Worm (Caenorhabditis elegans) whole organism, mixed stage, embryonic: ENCODE results near the gene coq-5.

Experiments
- M03D4.4 ChIP-seq: sonication (generic microtip); optimal IDR thresholded peaks from 2 replicates; lab custom pipeline; 2017; ENCODE audit warnings: mild to moderate bottlenecking, missing genetic modification characterization, missing compliant biosample characterization
- bed-3 ChIP-seq: fragments of 200-800 bp; sonication (Bioruptor generic); optimal IDR thresholded peaks from 3 replicates; lab custom pipeline; 2018; ENCODE audit warnings: mild to moderate bottlenecking, missing genetic modification characterization, moderate library complexity, missing compliant biosample characterization
- blmp-1 ChIP-seq: fragments of 150-350 bp; optimal IDR thresholded peaks from 2 replicates; lab custom pipeline; 2014; ENCODE audit warnings: missing biosample characterization, missing genetic modification characterization
- ceh-43 ChIP-seq: fragments of 200-800 bp; sonication (Bioruptor generic); optimal IDR thresholded peaks from 2 replicates; lab custom pipeline; 2018; ENCODE audit warnings: mild to moderate bottlenecking, missing genetic modification characterization, moderate library complexity, missing compliant biosample characterization
- ceh-83 ChIP-seq: fragments of 200-800 bp; sonication (Bioruptor generic); optimal IDR thresholded peaks from 2 replicates; lab custom pipeline; 2018; ENCODE audit warnings: mild to moderate bottlenecking, missing genetic modification characterization, missing compliant biosample characterization
- ces-1 ChIP-seq: fragments of 150-350 bp; optimal IDR thresholded peaks from 2 replicates; lab custom pipeline; 2014; ENCODE audit warnings: missing biosample characterization, missing genetic modification reagents, missing genetic modification characterization
- cnd-1 ChIP-seq: fragments of 200-800 bp; sonication (Bioruptor generic); optimal IDR thresholded peaks from 2 replicates; lab custom pipeline; 2018; ENCODE audit warnings: mild to moderate bottlenecking, missing genetic modification characterization, missing compliant biosample characterization
- drap-1 ChIP-seq: fragments of 200-800 bp; sonication (Bioruptor generic); optimal IDR thresholded peaks from 3 replicates; lab custom pipeline; 2018; ENCODE audit warnings: mild to moderate bottlenecking, missing genetic modification characterization, missing compliant biosample characterization
- elt-1 ChIP-seq: sonication (generic microtip); optimal IDR thresholded peaks from 2 replicates; lab custom pipeline; 2017; ENCODE audit warnings: missing genetic modification characterization, mild to moderate bottlenecking, missing compliant biosample characterization, antibody characterized with exemption, moderate library complexity, borderline replicate concordance; ENCODE audit not compliant: insufficient read depth
- elt-3 ChIP-seq: fragments of 150-350 bp; optimal IDR thresholded peaks from 2 replicates; lab custom pipeline; 2014; ENCODE audit warnings: missing biosample characterization, missing genetic modification characterization
- flh-1 ChIP-seq: fragments of 200-800 bp; sonication (Bioruptor generic); optimal IDR thresholded peaks from 2 replicates; lab custom pipeline; 2018; ENCODE audit warnings: mild to moderate bottlenecking, missing genetic modification characterization, moderate library complexity, missing compliant biosample characterization
- ham-2 ChIP-seq: fragments of 200-800 bp; sonication (Bioruptor generic); optimal IDR thresholded peaks from 2 replicates; lab custom pipeline; 2018; ENCODE audit warnings: mild to moderate bottlenecking, missing genetic modification characterization, missing compliant biosample characterization
- hlh-1 ChIP-seq: fragments of 150-350 bp; optimal IDR thresholded peaks from 2 replicates; lab custom pipeline; 2014; ENCODE audit warnings: missing biosample characterization, missing genetic modification reagents, missing genetic modification characterization
- lin-13 ChIP-seq: fragments of 150-350 bp; optimal IDR thresholded peaks from 2 replicates; lab custom pipeline; 2014; ENCODE audit warnings: missing biosample characterization, missing genetic modification characterization
- lin-32 ChIP-seq: fragments of 200-800 bp; sonication (Bioruptor generic); optimal IDR thresholded peaks from 2 replicates; lab custom pipeline; 2018; ENCODE audit warnings: mild to moderate bottlenecking, missing genetic modification characterization, missing compliant biosample characterization
- lsy-2 ChIP-seq: fragments of 150-350 bp; optimal IDR thresholded peaks from 2 replicates; lab custom pipeline; 2014; ENCODE audit warnings: missing biosample characterization, missing genetic modification characterization
- mab-5 ChIP-seq: fragments of 150-350 bp; optimal IDR thresholded peaks from 2 replicates; lab custom pipeline; 2014; ENCODE audit warnings: missing biosample characterization, missing genetic modification characterization
- mep-1 ChIP-seq: fragments of 150-350 bp; optimal IDR thresholded peaks from 2 replicates; lab custom pipeline; 2017; ENCODE audit warnings: missing biosample characterization, missing genetic modification reagents, missing genetic modification characterization, inconsistent platforms
- mls-2 ChIP-seq: sonication (generic microtip); optimal IDR thresholded peaks from 2 replicates; lab custom pipeline; 2016; ENCODE audit warnings: mild to moderate bottlenecking, missing genetic modification characterization, moderate library complexity, missing compliant biosample characterization
- nhr-12 ChIP-seq: fragments of 150-350 bp; optimal IDR thresholded peaks from 2 replicates; lab custom pipeline; 2014; ENCODE audit warnings: missing biosample characterization, missing genetic modification characterization
- nhr-237 ChIP-seq: fragments of 150-350 bp; optimal IDR thresholded peaks from 2 replicates; lab custom pipeline; 2014; ENCODE audit warnings: missing biosample characterization, missing genetic modification characterization
- nhr-28 ChIP-seq: fragments of 150-350 bp; optimal IDR thresholded peaks from 2 replicates; lab custom pipeline; 2014; ENCODE audit warnings: missing biosample characterization, missing genetic modification characterization
- nhr-76 ChIP-seq: sonication (generic microtip); optimal IDR thresholded peaks from 2 replicates; lab custom pipeline; 2017; ENCODE audit warnings: missing biosample characterization, missing genetic modification characterization
- pha-4 ChIP-seq: fragments of 150-350 bp; optimal IDR thresholded peaks from 2 replicates; lab custom pipeline; 2018; ENCODE audit warnings: missing biosample characterization, missing genetic modification reagents, missing genetic modification characterization
- sem-2 ChIP-seq: fragments of 200-800 bp; sonication (Bioruptor generic); optimal IDR thresholded peaks from 2 replicates; lab custom pipeline; 2018; ENCODE audit warnings: mild to moderate bottlenecking, missing genetic modification characterization, missing compliant biosample characterization
- snpc-4 ChIP-seq: fragments of 150-350 bp; optimal IDR thresholded peaks from 2 replicates; lab custom pipeline; 2014; ENCODE audit warnings: missing biosample characterization, missing genetic modification characterization
- sptf-1 ChIP-seq: sonication (generic microtip); optimal IDR thresholded peaks from 2 replicates; lab custom pipeline; 2017; ENCODE audit warnings: mild to moderate bottlenecking, missing genetic modification characterization, moderate library complexity, missing compliant biosample characterization
- tbx-8 ChIP-seq: fragments of 200-800 bp; sonication (Bioruptor generic); optimal IDR thresholded peaks from 2 replicates; lab custom pipeline; 2018; ENCODE audit warnings: mild to moderate bottlenecking, missing genetic modification characterization, moderate library complexity, missing compliant biosample characterization
- unc-120 ChIP-seq: sonication (generic microtip); optimal IDR thresholded peaks from 2 replicates; lab custom pipeline; 2017; ENCODE audit warnings: missing genetic modification characterization, missing compliant biosample characterization; ENCODE audit not compliant: poor library complexity, severe bottlenecking
- unc-39 ChIP-seq: fragments of 150-350 bp; optimal IDR thresholded peaks from 2 replicates; lab custom pipeline; 2014; ENCODE audit warnings: missing biosample characterization, missing genetic modification characterization
- unc-62 ChIP-seq: fragments of 150-350 bp; optimal IDR thresholded peaks from 2 replicates; lab custom pipeline; 2014; ENCODE audit warnings: missing biosample characterization, missing genetic modification reagents, missing genetic modification characterization
- zip-8 ChIP-seq: fragments of 150-350 bp; optimal IDR thresholded peaks from 2 replicates; lab custom pipeline; 2014; ENCODE audit warnings: missing biosample characterization, missing genetic modification characterization

Gene coq-5

ce11 chrIII:7834848-7835247 is 23.4 kb downstream of the coq-5 start:
- TF ChIP-seq ceh-83 (GFP tag; lab: Kevin White, UChicago) (no peak), mab-5 (tag; lab: Kevin White, UChicago) (no peak), zip-8 (tag; lab: Kevin White, UChicago) (no peak), lin-32 (GFP tag; lab: Kevin White, UChicago) (no peak), pha-4 (tag; lab: Kevin White, UChicago) (no peak), nhr-28 (tag; lab: Kevin White, UChicago) (no peak), nhr-12 (tag; lab: Kevin White, UChicago) (no peak), cnd-1 (tag; lab: Kevin White, UChicago) (no peak), M03D4.4 (tag; lab: Kevin White, UChicago) (no peak), elt-3 (tag; lab: Kevin White, UChicago) (no peak), lsy-2 (tag; lab: Kevin White, UChicago) (no peak), bed-3 (no peak), ces-1 (GFP tag; lab: Kevin White, UChicago) (no peak), drap-1 (GFP tag; lab: Kevin White, UChicago) (no peak), snpc-4 (tag; lab: Kevin White, UChicago) (no peak), nhr-237 (tag; lab: Kevin White, UChicago) (no peak), elt-1 (tag; lab: Kevin White, UChicago) (no peak), unc-120 (tag; lab: Kevin White, UChicago) (no peak), flh-1 (no peak), tbx-8 (GFP tag; lab: Kevin White, UChicago) (no peak)

ce11 chrIII:7832473-7832872 is 25.8 kb downstream of the coq-5 start:
- TF ChIP-seq lin-13 (tag; lab: Kevin White, UChicago) (no peak), nhr-12 (tag; lab: Kevin White, UChicago) (no peak), M03D4.4 (tag; lab: Kevin White, UChicago) (no peak), mls-2 (tag; lab: Kevin White, UChicago) (no peak), elt-1 (tag; lab: Kevin White, UChicago) (no peak), unc-39 (tag; lab: Kevin White, UChicago) (no peak), sptf-1 (tag; lab: Kevin White, UChicago) (no peak), cnd-1 (tag; lab: Kevin White, UChicago) (no peak), ceh-43 (GFP tag; lab: Kevin White, UChicago) (no peak), unc-120 (tag; lab: Kevin White, UChicago) (no peak), nhr-76 (no peak), lsy-2 (tag; lab: Kevin White, UChicago) (no peak), pha-4 (tag; lab: Kevin White, UChicago) (no peak), ham-2 (GFP tag; lab: Kevin White, UChicago) (no peak), sem-2 (no peak), nhr-237 (tag; lab: Kevin White, UChicago) (no peak), mab-5 (tag; lab: Kevin White, UChicago) (no peak), hlh-1 (no peak), blmp-1 (tag; lab: Kevin White, UChicago) (no peak)

ce11 chrIII:7828576-7829461 is 29.4 kb downstream of the coq-5 start, which contains the start of the genes egl-45 and kcmf-1:
Gene egl-45 (minus strand): TSS chrIII:7828626.
Gene kcmf-1 (plus strand): TSS chrIII:7829411.
- TF ChIP-seq unc-120 (tag; lab: Kevin White, UChicago): peak; percentile 66
- TF ChIP-seq unc-62 (GFP tag; lab: Kevin White, UChicago): no peak
- TF ChIP-seq mep-1 (tag; lab: Kevin White, UChicago): peak; percentile 44
- TF ChIP-seq hlh-1: peak; percentile 13
- TF ChIP-seq lsy-2 (tag; lab: Kevin White, UChicago): peak; percentile 36
